Fruit fly (Drosophila melanogaster) whole organism, embryonic: Measurements from ENCODE around the gene Spase12.
A peak's percentile ranks its signal among the peaks of the same experiment; 100 is the strongest.

ENCODE experiments used
- B-H2 ChIP-seq: fragments of 200-800 bp; sonication (Bioruptor generic); optimal IDR thresholded peaks from 2 replicates; lab custom pipeline; 2018; ENCODE audit warnings: missing biosample characterization, mild to moderate bottlenecking, missing genetic modification characterization
- CG10462 ChIP-seq: fragments of 200-800 bp; sonication (Bioruptor generic); optimal IDR thresholded peaks from 2 replicates; lab custom pipeline; 2016; ENCODE audit warnings: missing biosample characterization, missing genetic modification characterization
- CG10654 ChIP-seq: fragments of 200-800 bp; sonication (Bioruptor generic); optimal IDR thresholded peaks from 2 replicates; lab custom pipeline; 2016; ENCODE audit warnings: missing biosample characterization, missing genetic modification characterization
- CG11247 ChIP-seq: fragments of 200-800 bp; sonication (Bioruptor generic); IDR thresholded peaks from 2 replicates; pipeline ENCODE4 v1.3.6; 2022; ENCODE audit warnings: missing biosample characterization, missing genetic modification characterization
- CG11456 ChIP-seq: fragments of 200-800 bp; sonication (Bioruptor generic); IDR thresholded peaks from 3 replicates; pipeline ENCODE4 v1.3.6; 2022; ENCODE audit warnings: missing biosample characterization, missing genetic modification characterization
- CG14860 ChIP-seq: fragments of 200-800 bp; sonication (Bioruptor generic); IDR thresholded peaks from 3 replicates; pipeline ENCODE4 v1.3.6; 2022; ENCODE audit warnings: missing biosample characterization, missing genetic modification characterization; ENCODE audit not compliant: partially characterized antibody
- CG1603 ChIP-seq: fragments of 200-800 bp; sonication (Bioruptor generic); optimal IDR thresholded peaks from 2 replicates; lab custom pipeline; 2019; ENCODE audit warnings: missing biosample characterization, mild to moderate bottlenecking, missing genetic modification characterization, moderate library complexity
- CG16815 ChIP-seq: fragments of 200-800 bp; sonication (Bioruptor generic); optimal IDR thresholded peaks from 3 replicates; lab custom pipeline; 2017; ENCODE audit warnings: missing biosample characterization, mild to moderate bottlenecking, missing genetic modification characterization
- CG16863 ChIP-seq: fragments of 200-800 bp; sonication (Bioruptor generic); optimal IDR thresholded peaks from 3 replicates; lab custom pipeline; 2016; ENCODE audit warnings: missing biosample characterization, missing genetic modification characterization
- CG3163 ChIP-seq: fragments of 200-800 bp; sonication (Bioruptor generic); optimal IDR thresholded peaks from 3 replicates; lab custom pipeline; 2016; ENCODE audit warnings: missing biosample characterization, missing genetic modification characterization
- CG32767 ChIP-seq: fragments of 200-800 bp; sonication (Bioruptor generic); IDR thresholded peaks from 2 replicates; pipeline ENCODE4 v1.3.6; 2022; ENCODE audit warnings: missing biosample characterization, missing genetic modification characterization
- CG7271 ChIP-seq: fragments of 200-800 bp; sonication (Bioruptor generic); optimal IDR thresholded peaks from 2 replicates; lab custom pipeline; 2018; ENCODE audit warnings: missing biosample characterization, mild to moderate bottlenecking, missing genetic modification characterization, moderate library complexity
- CG8478 ChIP-seq: fragments of >200 bp; optimal IDR thresholded peaks from 2 replicates; lab custom pipeline; 2018
- CG9215 ChIP-seq: fragments of 200-800 bp; sonication (Bioruptor generic); IDR thresholded peaks from 2 replicates; pipeline ENCODE4 v1.3.6; 2022; ENCODE audit warnings: missing biosample characterization, missing genetic modification characterization
- CG9727 ChIP-seq: fragments of 200-800 bp; sonication (Bioruptor generic); optimal IDR thresholded peaks from 3 replicates; lab custom pipeline; 2017; ENCODE audit warnings: missing biosample characterization, mild to moderate bottlenecking, missing genetic modification characterization
- D19A ChIP-seq: fragments of 200-800 bp; optimal IDR thresholded peaks from 3 replicates; lab custom pipeline; 2019; ENCODE audit warnings: missing biosample characterization, mild to moderate bottlenecking, missing genetic modification characterization, moderate library complexity
- Dp ChIP-seq: fragments of 200-800 bp; sonication (Bioruptor generic); optimal IDR thresholded peaks from 2 replicates; lab custom pipeline; 2018; ENCODE audit warnings: missing biosample characterization, mild to moderate bottlenecking, missing genetic modification characterization, moderate library complexity
- H15 ChIP-seq: fragments of 200-800 bp; sonication (Bioruptor generic); IDR thresholded peaks from 3 replicates; pipeline ENCODE4 v1.3.6; 2022; ENCODE audit warnings: missing biosample characterization, missing genetic modification characterization
- HHEX ChIP-seq: fragments of 200-800 bp; sonication (Bioruptor generic); optimal IDR thresholded peaks from 3 replicates; lab custom pipeline; 2017; ENCODE audit warnings: missing biosample characterization, mild to moderate bottlenecking, missing genetic modification characterization, missing genetic modification reagents
- Kr ChIP-seq: fragments of 200-800 bp; sonication (Bioruptor generic); optimal IDR thresholded peaks from 2 replicates; lab custom pipeline; 2017; ENCODE audit warnings: missing biosample characterization, mild to moderate bottlenecking, missing genetic modification characterization
- Lpt ChIP-seq: fragments of >200 bp; optimal IDR thresholded peaks from 2 replicates; lab custom pipeline; 2018; ENCODE audit warnings: missing biosample characterization, missing genetic modification characterization
- Myb ChIP-seq: fragments of 200-800 bp; sonication (Bioruptor generic); optimal IDR thresholded peaks from 2 replicates; lab custom pipeline; 2016; ENCODE audit warnings: missing biosample characterization, missing genetic modification characterization
- Pdp1 ChIP-seq, 2 experiments: fragments of 200-800 bp; sonication (Bioruptor generic); optimal IDR thresholded peaks; 3 replicates each; lab custom pipeline; 2016; ENCODE audit warnings: missing biosample characterization in 2 of 2, missing genetic modification characterization in 2 of 2, mild to moderate bottlenecking in 1 of 2, moderate library complexity in 1 of 2
- Rfx ChIP-seq: fragments of 200-800 bp; sonication (Bioruptor generic); IDR thresholded peaks from 2 replicates; pipeline ENCODE4 v1.3.6; 2022; ENCODE audit warnings: missing biosample characterization, missing genetic modification characterization
- Side ChIP-seq: fragments of 200-800 bp; sonication (Bioruptor generic); optimal IDR thresholded peaks from 2 replicates; lab custom pipeline; 2016; ENCODE audit warnings: missing biosample characterization, missing genetic modification characterization
- Six4 ChIP-seq: fragments of 200-800 bp; sonication (Bioruptor generic); optimal IDR thresholded peaks from 2 replicates; lab custom pipeline; 2016; ENCODE audit warnings: missing biosample characterization, missing genetic modification characterization
- aop ChIP-seq: fragments of 200-800 bp; sonication (Bioruptor generic); IDR thresholded peaks from 2 replicates; pipeline ENCODE4 v1.3.6; 2022; ENCODE audit warnings: missing biosample characterization, missing genetic modification characterization
- ap ChIP-seq: fragments of 200-800 bp; sonication (Bioruptor generic); IDR thresholded peaks from 2 replicates; pipeline ENCODE4 v1.3.6; 2022; ENCODE audit warnings: missing biosample characterization, missing genetic modification characterization
- bigmax ChIP-seq: fragments of 200-800 bp; sonication (Bioruptor generic); optimal IDR thresholded peaks from 2 replicates; lab custom pipeline; 2018; ENCODE audit warnings: missing biosample characterization, mild to moderate bottlenecking, missing genetic modification characterization
- bowl ChIP-seq: fragments of 200-800 bp; sonication (Bioruptor generic); IDR thresholded peaks from 2 replicates; pipeline ENCODE4 v1.3.6; 2022; ENCODE audit warnings: missing biosample characterization, missing genetic modification characterization
- cato ChIP-seq: fragments of 200-800 bp; sonication (Bioruptor generic); optimal IDR thresholded peaks from 2 replicates; lab custom pipeline; 2016; ENCODE audit warnings: missing biosample characterization, missing genetic modification characterization, borderline replicate concordance
- crol ChIP-seq: fragments of 200-800 bp; sonication (Bioruptor generic); IDR thresholded peaks from 2 replicates; pipeline ENCODE4 v1.3.6; 2022; ENCODE audit warnings: missing biosample characterization, missing genetic modification characterization
- disco-r ChIP-seq: fragments of 200-800 bp; sonication (Bioruptor generic); optimal IDR thresholded peaks from 2 replicates; lab custom pipeline; 2016; ENCODE audit warnings: missing biosample characterization, missing genetic modification characterization
- dmrt11E ChIP-seq: fragments of 200-800 bp; sonication (Bioruptor generic); optimal IDR thresholded peaks from 3 replicates; lab custom pipeline; 2018; ENCODE audit warnings: missing biosample characterization, mild to moderate bottlenecking, missing genetic modification characterization, moderate library complexity
- dysf ChIP-seq: fragments of 200-800 bp; sonication (Bioruptor generic); IDR thresholded peaks from 3 replicates; pipeline ENCODE4 v1.3.6; 2022; ENCODE audit warnings: missing biosample characterization, missing genetic modification characterization
- ems ChIP-seq: fragments of 200-800 bp; sonication (Bioruptor generic); optimal IDR thresholded peaks from 3 replicates; lab custom pipeline; 2016; ENCODE audit warnings: missing biosample characterization, missing genetic modification characterization
- fd64A ChIP-seq: fragments of 200-800 bp; sonication (Bioruptor generic); optimal IDR thresholded peaks from 3 replicates; lab custom pipeline; 2018; ENCODE audit warnings: missing biosample characterization, mild to moderate bottlenecking, missing genetic modification characterization
- grau ChIP-seq: fragments of 200-800 bp; optimal IDR thresholded peaks from 3 replicates; lab custom pipeline; 2019; ENCODE audit warnings: missing biosample characterization, mild to moderate bottlenecking, missing genetic modification characterization, moderate library complexity
- klu ChIP-seq: fragments of 200-800 bp; sonication (Bioruptor generic); IDR thresholded peaks from 2 replicates; pipeline ENCODE4 v1.3.6; 2022; ENCODE audit warnings: missing biosample characterization, missing genetic modification characterization
- lbe ChIP-seq: fragments of 200-800 bp; sonication (Bioruptor generic); optimal IDR thresholded peaks from 2 replicates; lab custom pipeline; 2016; ENCODE audit warnings: missing biosample characterization, mild to moderate bottlenecking, missing genetic modification characterization
- mld ChIP-seq: fragments of 200-800 bp; sonication (Bioruptor generic); IDR thresholded peaks from 3 replicates; pipeline ENCODE4 v1.3.6; 2022; ENCODE audit warnings: missing biosample characterization, missing genetic modification characterization; ENCODE audit not compliant: partially characterized antibody
- nau ChIP-seq: fragments of 200-800 bp; sonication (Bioruptor generic); optimal IDR thresholded peaks from 3 replicates; lab custom pipeline; 2017; ENCODE audit warnings: missing biosample characterization, mild to moderate bottlenecking, missing genetic modification characterization, missing genetic modification reagents
- pan ChIP-seq, 4 experiments: fragments of >200 bp in 3 of 4; fragments of 200-800 bp in 1 of 4; sonication (Bioruptor generic) in 1 of 4; optimal IDR thresholded peaks in 3 of 4; IDR thresholded peaks in 1 of 4; 2 replicates each; pipeline versions ENCODE4 v1.3.6 to Lab custom; 2017 to 2022; ENCODE audit warnings: missing biosample characterization in 2 of 4, missing genetic modification characterization in 2 of 4, mixed read lengths in 1 of 4
- pita ChIP-seq: fragments of 200-800 bp; sonication (Bioruptor generic); optimal IDR thresholded peaks from 2 replicates; lab custom pipeline; 2017; ENCODE audit warnings: missing biosample characterization, mild to moderate bottlenecking, missing genetic modification characterization
- sens-2 ChIP-seq: fragments of 200-800 bp; sonication (Bioruptor generic); IDR thresholded peaks from 2 replicates; pipeline ENCODE4 v1.3.6; 2022; ENCODE audit warnings: missing biosample characterization, missing genetic modification characterization
- slp2 ChIP-seq: fragments of 200-800 bp; sonication (Bioruptor generic); optimal IDR thresholded peaks from 2 replicates; lab custom pipeline; 2016; ENCODE audit warnings: missing biosample characterization, missing genetic modification characterization
- sob ChIP-seq: fragments of 200-800 bp; sonication (Bioruptor generic); IDR thresholded peaks from 2 replicates; pipeline ENCODE4 v1.3.6; 2022; ENCODE audit warnings: missing biosample characterization, missing genetic modification characterization
- sr ChIP-seq: fragments of 200-800 bp; sonication (Bioruptor generic); IDR thresholded peaks from 3 replicates; pipeline ENCODE4 v1.3.6; 2022; ENCODE audit warnings: missing biosample characterization, missing genetic modification characterization
- vnd ChIP-seq: fragments of 200-800 bp; sonication (Bioruptor generic); IDR thresholded peaks from 3 replicates; pipeline ENCODE4 v1.3.6; 2022; ENCODE audit warnings: missing biosample characterization, missing genetic modification characterization; ENCODE audit not compliant: partially characterized antibody
- wdn ChIP-seq: fragments of 200-800 bp; sonication (Bioruptor generic); IDR thresholded peaks from 2 replicates; pipeline ENCODE4 v1.3.6; 2022; ENCODE audit warnings: missing biosample characterization, missing genetic modification characterization

Spase12 gene

dm6 chr3R:29493242-29493944 is 2.4 kb upstream of the Spase12 start, which contains the start of the genes CG2310 and Diedel (continued):
- TF ChIP-seq bowl (GFP tag; lab: Robert Waterston, UW) (no peak), Kr (GFP tag; lab: Kevin White, UChicago) (no peak), CG14860 (GFP tag; lab: Robert Waterston, UW) (no peak), crol (no peak), nau (GFP tag; lab: Kevin White, UChicago) (no peak), aop (GFP tag; lab: Robert Waterston, UW) (no peak), CG1603 (peak; percentile 65), grau (tag; lab: Kevin White, UChicago) (peak; percentile 23), Rfx (GFP tag; lab: Robert Waterston, UW) (peak; percentile 51; the same call in 1 of the 2 replicates), vnd (GFP tag; lab: Robert Waterston, UW) (peak; percentile 44; the same call in 1 of the 3 replicates), sr (GFP tag; lab: Robert Waterston, UW) (no peak), H15 (GFP tag; lab: Robert Waterston, UW) (no peak), slp2 (no peak), Lpt (no peak), ap (GFP tag; lab: Robert Waterston, UW) (no peak), Six4 (GFP tag; lab: Kevin White, UChicago) (no peak), dmrt11E (tag; lab: Kevin White, UChicago) (peak; percentile 18), Pdp1 (GFP tag; optimal IDR thresholded peaks at IDR 0.05; lab: Kevin White, UChicago) (peak in 1 of 2 experiments; percentile 20), CG10462 (GFP tag; lab: Kevin White, UChicago) (no peak), CG9727 (GFP tag; lab: Kevin White, UChicago) (no peak), B-H2 (GFP tag; lab: Kevin White, UChicago) (no peak), disco-r (no peak), CG32767 (GFP tag; lab: Robert Waterston, UW) (no peak), HHEX (GFP tag; lab: Kevin White, UChicago) (no peak), sens-2 (GFP tag; lab: Robert Waterston, UW) (no peak), wdn (0 out of 2 replicates have a peak, but pooled peaks have one; percentile 34), CG10654 (no peak), CG7271 (tag; lab: Kevin White, UChicago) (no peak), pita (GFP tag; lab: Kevin White, UChicago) (no peak), CG16815 (GFP tag; lab: Kevin White, UChicago) (no peak), cato (GFP tag; lab: Kevin White, UChicago) (no peak), fd64A (GFP tag; lab: Kevin White, UChicago) (no peak), CG11456 (GFP tag; lab: Robert Waterston, UW) (no peak), lbe (GFP tag; lab: Kevin White, UChicago) (no peak), dysf (0 out of 3 replicates have a peak, but pooled peaks have one; percentile 38), sob (GFP tag; lab: Robert Waterston, UW) (peak; percentile 49; the same call in 1 of the 2 replicates), mld (no peak), Dp (GFP tag; lab: Kevin White, UChicago) (peak; percentile 53), bigmax (GFP tag; lab: Kevin White, UChicago) (no peak), Side (GFP tag; lab: Kevin White, UChicago) (no peak), CG3163 (GFP tag; lab: Kevin White, UChicago) (peak; percentile 6), D19A (tag; lab: Kevin White, UChicago) (no peak), CG11247 (GFP tag; lab: Robert Waterston, UW) (no peak), ems (no peak), pan (optimal IDR thresholded peaks at IDR 0.05; lab: Kevin White, UChicago) (no peak), pan (GFP tag; optimal IDR thresholded peaks at IDR 0.05 in 1 of 2, IDR thresholded peaks at IDR 0.05 in 1 of 2) (no peak), klu (no peak), CG8478 (lab: Kevin White, UChicago) (peak; percentile 96), Myb (GFP tag; lab: Kevin White, UChicago) (peak; percentile 98), CG16863 (GFP tag; lab: Kevin White, UChicago) (no peak), CG9215 (no peak)
